Fruit fly (Drosophila melanogaster) whole organism, adult: ENCODE results near the gene Cpr73D.
A peak's percentile ranks its signal among the peaks of the same experiment; 100 is the strongest.

Source experiments
- CG11617 ChIP-seq: fragments of 200-800 bp; sonication (Bioruptor generic); optimal IDR thresholded peaks from 2 replicates; lab custom pipeline; 2017; ENCODE audit warnings: mild to moderate bottlenecking, missing biosample characterization, missing genetic modification reagents, missing genetic modification characterization
- CG12768 ChIP-seq: fragments of 200-800 bp; sonication (Bioruptor generic); optimal IDR thresholded peaks from 2 replicates; lab custom pipeline; 2017; ENCODE audit warnings: missing biosample characterization, missing genetic modification characterization, mild to moderate bottlenecking, moderate library complexity, missing genetic modification reagents
- CG1620 ChIP-seq: fragments of 200-800 bp; sonication (Bioruptor generic); optimal IDR thresholded peaks from 2 replicates; lab custom pipeline; 2016; ENCODE audit warnings: missing biosample characterization, missing genetic modification characterization
- CG5204 ChIP-seq: fragments of 200-800 bp; sonication (Bioruptor generic); optimal IDR thresholded peaks from 2 replicates; lab custom pipeline; 2016; ENCODE audit warnings: missing biosample characterization, missing genetic modification characterization
- Crg-1 ChIP-seq: fragments of 200-800 bp; sonication (Bioruptor generic); optimal IDR thresholded peaks from 2 replicates; lab custom pipeline; 2016; ENCODE audit warnings: missing biosample characterization, missing genetic modification characterization
- Hr96 ChIP-seq: fragments of 200-800 bp; sonication (Bioruptor generic); optimal IDR thresholded peaks from 2 replicates; lab custom pipeline; 2016; ENCODE audit warnings: missing biosample characterization, missing genetic modification characterization
- cic ChIP-seq: fragments of 200-800 bp; sonication (Bioruptor generic); optimal IDR thresholded peaks from 2 replicates; lab custom pipeline; 2017; ENCODE audit warnings: missing biosample characterization, mild to moderate bottlenecking, missing genetic modification characterization, moderate library complexity
- kay ChIP-seq: fragments of 200-800 bp; sonication (Bioruptor generic); peaks from one replicate; lab custom pipeline; 2016; ENCODE audit warnings: missing biosample characterization, missing genetic modification characterization, borderline replicate concordance
- ovo ChIP-seq: fragments of 200-800 bp; sonication (Bioruptor generic); optimal IDR thresholded peaks from 2 replicates; lab custom pipeline; 2016; ENCODE audit warnings: missing biosample characterization, missing genetic modification characterization
- pad ChIP-seq: fragments of 200-800 bp; sonication (Bioruptor generic); optimal IDR thresholded peaks from 3 replicates; lab custom pipeline; 2017; ENCODE audit warnings: missing biosample characterization, missing genetic modification characterization, mild to moderate bottlenecking, moderate library complexity, missing genetic modification reagents
- tj ChIP-seq: fragments of 200-800 bp; sonication (Bioruptor generic); optimal IDR thresholded peaks from 3 replicates; lab custom pipeline; 2017; ENCODE audit warnings: missing biosample characterization, mild to moderate bottlenecking, missing genetic modification characterization, moderate library complexity

dm6 chr3L:17002140-17002849 is 44.8 kb upstream of the Cpr73D start:
- TF ChIP-seq CG12768 (GFP tag; lab: Kevin White, UChicago) (peak; percentile 5), tj (no peak), CG11617 (GFP tag; lab: Kevin White, UChicago) (no peak), kay (GFP tag; lab: Kevin White, UChicago) (no peak), CG5204 (GFP tag; lab: Kevin White, UChicago) (no peak), CG1620 (GFP tag; lab: Kevin White, UChicago) (no peak), cic (GFP tag; lab: Kevin White, UChicago) (peak; percentile 19), Crg-1 (GFP tag; lab: Kevin White, UChicago) (no peak), Hr96 (GFP tag; lab: Kevin White, UChicago) (no peak), ovo (GFP tag; lab: Kevin White, UChicago) (no peak), pad (GFP tag; lab: Kevin White, UChicago) (no peak)
